Fruit fly (Drosophila melanogaster) Kc167 (cell line): ENCODE data around the gene Smu1.

Experiments
- psq ChIP-seq: fragments of >200 bp; optimal IDR thresholded peaks from 2 replicates; lab custom pipeline; 2017; ENCODE audit warnings: missing external identifiers
- ttk ChIP-seq: sonication (Bioruptor generic); optimal IDR thresholded peaks from 2 replicates; lab custom pipeline; 2017; ENCODE audit warnings: missing external identifiers

DNA sequence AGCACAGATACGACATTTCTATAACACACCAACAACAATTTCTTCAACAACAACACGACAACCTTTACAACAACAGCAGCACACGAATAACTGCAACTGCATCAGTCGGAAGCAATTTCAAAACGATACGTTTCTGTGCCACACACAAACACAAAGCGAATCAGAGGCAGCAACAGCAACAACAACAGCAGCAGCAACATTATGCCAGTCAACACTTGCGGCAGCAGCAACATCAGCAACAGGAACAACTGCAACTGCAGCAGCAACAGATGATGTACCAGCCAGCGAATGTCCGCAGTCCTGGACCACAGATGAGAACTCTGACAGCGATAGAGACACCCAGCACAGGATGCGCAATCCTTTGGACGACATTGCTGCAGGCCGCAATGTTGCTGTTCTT, 33.8 kb downstream of the Smu1 start:
- TF ChIP-seq ttk (lab: Kevin White, UChicago) = no peak
- no peak for TF ChIP-seq psq (lab: Kevin White, UChicago)
